Fruit fly (Drosophila melanogaster) whole organism, embryonic: ENCODE measurements around the gene CG2278.
A peak's percentile ranks its signal among the peaks of the same experiment; 100 is the strongest.

Experiments
- C15 ChIP-seq: fragments of 200-800 bp; sonication (Bioruptor generic); IDR thresholded peaks from 3 replicates; pipeline ENCODE4 v1.3.6; 2022; ENCODE audit warnings: missing biosample characterization, missing genetic modification characterization
- CG10959 ChIP-seq: fragments of 200-800 bp; sonication (Bioruptor generic); IDR thresholded peaks from 2 replicates; pipeline ENCODE4 v1.3.6; 2022; ENCODE audit warnings: missing biosample characterization, missing genetic modification characterization
- CG11504 ChIP-seq: fragments of 200-800 bp; sonication (Bioruptor generic); optimal IDR thresholded peaks from 3 replicates; lab custom pipeline; 2019; ENCODE audit warnings: missing biosample characterization, mild to moderate bottlenecking, missing genetic modification characterization, moderate library complexity
- CG13624 ChIP-seq: fragments of 200-800 bp; sonication (Bioruptor generic); optimal IDR thresholded peaks from 2 replicates; lab custom pipeline; 2016; ENCODE audit warnings: missing biosample characterization, missing genetic modification characterization
- CG14441 ChIP-seq: fragments of 200-800 bp; sonication (Bioruptor generic); IDR thresholded peaks from 2 replicates; pipeline ENCODE4 v1.3.6; 2022; ENCODE audit warnings: missing biosample characterization, missing genetic modification characterization
- CG15073 ChIP-seq: fragments of 200-800 bp; sonication (Bioruptor generic); optimal IDR thresholded peaks from 2 replicates; lab custom pipeline; 2016; ENCODE audit warnings: missing biosample characterization, missing genetic modification characterization
- CG15479 ChIP-seq: fragments of 200-800 bp; sonication (Bioruptor generic); optimal IDR thresholded peaks from 3 replicates; lab custom pipeline; 2019; ENCODE audit warnings: missing biosample characterization, mild to moderate bottlenecking, missing genetic modification characterization, moderate library complexity
- CG18011 ChIP-seq: fragments of 200-800 bp; sonication (Bioruptor generic); optimal IDR thresholded peaks from 2 replicates; lab custom pipeline; 2017; ENCODE audit warnings: missing biosample characterization, missing genetic modification characterization, mild to moderate bottlenecking, moderate library complexity, missing genotype
- CG1832 ChIP-seq: fragments of 200-800 bp; sonication (Bioruptor generic); optimal IDR thresholded peaks from 2 replicates; lab custom pipeline; 2017; ENCODE audit warnings: missing biosample characterization, mild to moderate bottlenecking, missing genetic modification characterization, inconsistent platforms
- CG2199 ChIP-seq: fragments of 200-800 bp; sonication (Bioruptor generic); IDR thresholded peaks from 3 replicates; pipeline ENCODE4 v1.3.6; 2022; ENCODE audit warnings: missing biosample characterization, missing genetic modification characterization
- CG2202 ChIP-seq: fragments of 200-800 bp; sonication (Bioruptor generic); optimal IDR thresholded peaks from 2 replicates; lab custom pipeline; 2018; ENCODE audit warnings: missing biosample characterization, mild to moderate bottlenecking, missing genetic modification characterization
- CG33213 ChIP-seq: fragments of 200-800 bp; sonication (Bioruptor generic); optimal IDR thresholded peaks from 3 replicates; lab custom pipeline; 2016; ENCODE audit warnings: missing biosample characterization, missing genetic modification characterization
- CG4820 ChIP-seq: fragments of 200-800 bp; sonication (Bioruptor generic); optimal IDR thresholded peaks from 3 replicates; lab custom pipeline; 2016; ENCODE audit warnings: missing biosample characterization, missing genetic modification characterization
- CG5245 ChIP-seq: fragments of 200-800 bp; sonication (Bioruptor generic); optimal IDR thresholded peaks from 3 replicates; lab custom pipeline; 2016; ENCODE audit warnings: missing biosample characterization, missing genetic modification characterization
- CG7357 ChIP-seq: fragments of 200-800 bp; sonication (Bioruptor generic); IDR thresholded peaks from 3 replicates; pipeline ENCODE4 v1.3.6; 2022; ENCODE audit warnings: missing biosample characterization, missing genetic modification characterization
- CG8290 ChIP-seq, 3 experiments: fragments of 200-800 bp; sonication (Bioruptor generic); optimal IDR thresholded peaks; 2 replicates each; lab custom pipeline; 2016 to 2019; ENCODE audit warnings: missing biosample characterization in 3 of 3, missing genetic modification characterization in 3 of 3, mild to moderate bottlenecking in 2 of 3, moderate library complexity in 1 of 3
- CTCF ChIP-seq: fragments of 200-800 bp; sonication (Bioruptor generic); optimal IDR thresholded peaks from 2 replicates; lab custom pipeline; 2017; ENCODE audit warnings: missing biosample characterization, mild to moderate bottlenecking, missing genetic modification characterization, moderate library complexity
- D19A ChIP-seq: fragments of 200-800 bp; optimal IDR thresholded peaks from 3 replicates; lab custom pipeline; 2019; ENCODE audit warnings: missing biosample characterization, mild to moderate bottlenecking, missing genetic modification characterization, moderate library complexity
- Gsc ChIP-seq: fragments of 200-800 bp; sonication (Bioruptor generic); IDR thresholded peaks from 2 replicates; pipeline ENCODE4 v1.3.6; 2022; ENCODE audit warnings: missing biosample characterization, missing genetic modification characterization
- Gug ChIP-seq: fragments of 200-800 bp; sonication (Bioruptor generic); IDR thresholded peaks from 4 replicates; pipeline ENCODE4 v1.3.6; 2022; ENCODE audit warnings: missing biosample characterization, missing genetic modification characterization
- HLH3B ChIP-seq: fragments of 200-800 bp; sonication (Bioruptor generic); IDR thresholded peaks from 2 replicates; pipeline ENCODE4 v1.3.6; 2022; ENCODE audit warnings: missing biosample characterization, missing genetic modification characterization
- HLH4C ChIP-seq: fragments of 200-800 bp; sonication (Bioruptor generic); IDR thresholded peaks from 3 replicates; pipeline ENCODE4 v1.3.6; 2022; ENCODE audit warnings: missing biosample characterization, missing genetic modification characterization; ENCODE audit not compliant: partially characterized antibody
- Hey ChIP-seq: fragments of 200-800 bp; sonication (Bioruptor generic); optimal IDR thresholded peaks from 3 replicates; lab custom pipeline; 2018; ENCODE audit warnings: missing biosample characterization, mild to moderate bottlenecking, missing genetic modification characterization
- Jarid2 ChIP-seq: fragments of 200-800 bp; sonication (Bioruptor generic); optimal IDR thresholded peaks from 3 replicates; lab custom pipeline; 2017; ENCODE audit warnings: mild to moderate bottlenecking, missing biosample characterization, missing genetic modification reagents, missing genetic modification characterization
- Meics ChIP-seq: fragments of 200-800 bp; sonication (Bioruptor generic); optimal IDR thresholded peaks from 2 replicates; lab custom pipeline; 2017; ENCODE audit warnings: missing biosample characterization, mild to moderate bottlenecking, missing genetic modification characterization
- Mrtf ChIP-seq: fragments of 200-800 bp; sonication (Bioruptor generic); IDR thresholded peaks from 3 replicates; pipeline ENCODE4 v1.3.6; 2022; ENCODE audit warnings: missing biosample characterization, missing genetic modification characterization
- NC2α ChIP-seq: fragments of 200-800 bp; sonication (Bioruptor generic); optimal IDR thresholded peaks from 2 replicates; lab custom pipeline; 2016; ENCODE audit warnings: missing biosample characterization, missing genetic modification characterization
- Neu2 ChIP-seq: fragments of 200-800 bp; sonication (Bioruptor generic); optimal IDR thresholded peaks from 3 replicates; lab custom pipeline; 2016; ENCODE audit warnings: missing biosample characterization, missing genetic modification characterization, borderline replicate concordance
- Scr ChIP-seq: fragments of 200-800 bp; sonication (Bioruptor generic); IDR thresholded peaks from 2 replicates; pipeline ENCODE4 v1.3.6; 2022; ENCODE audit warnings: missing biosample characterization, missing genetic modification characterization; ENCODE audit not compliant: partially characterized antibody
- Sox100B ChIP-seq: fragments of 200-800 bp; sonication (Bioruptor generic); optimal IDR thresholded peaks from 3 replicates; lab custom pipeline; 2018; ENCODE audit warnings: missing biosample characterization, mild to moderate bottlenecking, missing genetic modification characterization
- Vsx1 ChIP-seq: fragments of 200-800 bp; sonication (Bioruptor generic); optimal IDR thresholded peaks from 2 replicates; lab custom pipeline; 2017; ENCODE audit warnings: missing biosample characterization, mild to moderate bottlenecking, missing genetic modification characterization, missing genetic modification reagents
- abd-A ChIP-seq: fragments of 200-800 bp; sonication (Bioruptor generic); optimal IDR thresholded peaks from 3 replicates; lab custom pipeline; 2019; ENCODE audit warnings: missing biosample characterization, mild to moderate bottlenecking, missing genetic modification characterization, moderate library complexity
- cg ChIP-seq: fragments of 200-800 bp; sonication (Bioruptor generic); optimal IDR thresholded peaks from 3 replicates; lab custom pipeline; 2019; ENCODE audit warnings: missing biosample characterization, mild to moderate bottlenecking, missing genetic modification characterization, moderate library complexity
- chn ChIP-seq: fragments of 200-800 bp; sonication (Bioruptor generic); optimal IDR thresholded peaks from 2 replicates; lab custom pipeline; 2016; ENCODE audit warnings: missing biosample characterization, missing genetic modification characterization
- crol ChIP-seq: fragments of 200-800 bp; sonication (Bioruptor generic); IDR thresholded peaks from 2 replicates; pipeline ENCODE4 v1.3.6; 2022; ENCODE audit warnings: missing biosample characterization, missing genetic modification characterization
- dm ChIP-seq: fragments of 200-800 bp; sonication (Bioruptor generic); optimal IDR thresholded peaks from 3 replicates; lab custom pipeline; 2016; ENCODE audit warnings: missing biosample characterization, missing genetic modification characterization
- dysf ChIP-seq: fragments of 200-800 bp; sonication (Bioruptor generic); IDR thresholded peaks from 3 replicates; pipeline ENCODE4 v1.3.6; 2022; ENCODE audit warnings: missing biosample characterization, missing genetic modification characterization
- esg ChIP-seq: fragments of 200-800 bp; sonication (Bioruptor generic); conservative IDR thresholded peaks from 2 replicates; pipeline ENCODE4 v1.3.6; 2022; ENCODE audit warnings: missing biosample characterization, missing genetic modification characterization
- fru ChIP-seq: fragments of >200 bp; optimal IDR thresholded peaks from 2 replicates; lab custom pipeline; 2017
- gsb ChIP-seq: fragments of 200-800 bp; sonication (Bioruptor generic); IDR thresholded peaks from 2 replicates; pipeline ENCODE4 v1.3.6; 2022; ENCODE audit warnings: missing biosample characterization, missing genetic modification characterization
- gt ChIP-seq: fragments of 200-800 bp; sonication (Bioruptor generic); IDR thresholded peaks from 2 replicates; pipeline ENCODE4 v1.3.6; 2022; ENCODE audit warnings: missing biosample characterization, missing genetic modification characterization
- jing ChIP-seq: fragments of 200-800 bp; sonication (Bioruptor generic); optimal IDR thresholded peaks from 2 replicates; lab custom pipeline; 2018; ENCODE audit warnings: missing biosample characterization, mild to moderate bottlenecking, missing genetic modification characterization
- klu ChIP-seq: fragments of 200-800 bp; sonication (Bioruptor generic); IDR thresholded peaks from 2 replicates; pipeline ENCODE4 v1.3.6; 2022; ENCODE audit warnings: missing biosample characterization, missing genetic modification characterization
- kni ChIP-seq: fragments of 200-800 bp; sonication (Bioruptor generic); optimal IDR thresholded peaks from 3 replicates; lab custom pipeline; 2017; ENCODE audit warnings: mild to moderate bottlenecking, missing biosample characterization, missing genetic modification reagents, missing genetic modification characterization
- mld ChIP-seq: fragments of 200-800 bp; sonication (Bioruptor generic); IDR thresholded peaks from 3 replicates; pipeline ENCODE4 v1.3.6; 2022; ENCODE audit warnings: missing biosample characterization, missing genetic modification characterization; ENCODE audit not compliant: partially characterized antibody
- nom ChIP-seq: fragments of 200-800 bp; sonication (Bioruptor generic); optimal IDR thresholded peaks from 2 replicates; lab custom pipeline; 2017; ENCODE audit warnings: missing biosample characterization, missing genetic modification characterization, mild to moderate bottlenecking, moderate library complexity, missing genetic modification reagents
- sens ChIP-seq: fragments of 200-800 bp; sonication (Bioruptor generic); peaks from one replicate; lab custom pipeline; 2016; ENCODE audit warnings: missing biosample characterization, missing genetic modification characterization
- sisA ChIP-seq: fragments of 200-800 bp; sonication (Bioruptor generic); IDR thresholded peaks from 2 replicates; pipeline ENCODE4 v1.3.6; 2022; ENCODE audit warnings: missing biosample characterization, missing genetic modification characterization
- slou ChIP-seq: fragments of 200-800 bp; sonication (Bioruptor generic); optimal IDR thresholded peaks from 3 replicates; lab custom pipeline; 2016; ENCODE audit warnings: missing biosample characterization, missing genetic modification characterization
- sna ChIP-seq: fragments of 200-800 bp; sonication (Bioruptor generic); IDR thresholded peaks from 2 replicates; pipeline ENCODE4 v1.3.6; 2022; ENCODE audit warnings: missing biosample characterization, missing genetic modification characterization; ENCODE audit not compliant: partially characterized antibody
- sqz ChIP-seq: fragments of 200-800 bp; sonication (Bioruptor generic); optimal IDR thresholded peaks from 3 replicates; lab custom pipeline; 2018; ENCODE audit warnings: missing biosample characterization, mild to moderate bottlenecking, missing genetic modification characterization
- ttk ChIP-seq: fragments of 200-800 bp; sonication (Bioruptor generic); IDR thresholded peaks from 2 replicates; pipeline ENCODE4 v2.1.2; 2022; ENCODE audit warnings: missing biosample characterization, missing genetic modification characterization
- yki ChIP-seq: fragments of >200 bp; optimal IDR thresholded peaks from 3 replicates; lab custom pipeline; 2018

The CG2278 gene

DNA sequence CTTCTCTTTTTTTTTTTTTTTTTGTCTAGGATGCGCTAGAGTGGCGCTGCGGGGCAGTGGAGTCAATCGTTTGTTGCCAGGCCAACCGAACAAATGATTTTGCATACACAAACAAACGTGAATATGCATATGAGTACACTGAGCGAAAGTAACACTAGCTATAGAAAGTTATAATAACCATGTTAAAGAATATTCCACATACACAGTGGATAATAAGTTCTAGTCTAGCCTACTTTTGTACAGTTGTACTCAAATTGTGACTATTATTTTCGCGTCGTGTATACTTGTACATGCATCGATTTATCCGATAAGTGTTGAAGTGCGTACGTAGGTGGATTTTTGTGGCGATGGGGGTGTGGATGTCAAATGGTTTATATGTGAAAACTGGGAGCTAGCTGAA is 37.0 kb upstream of the CG2278 start (continued):
- TF ChIP-seq Hey (tag; lab: Kevin White, UChicago) (no peak), CG8290 (GFP tag; optimal IDR thresholded peaks at IDR 0.05; lab: Kevin White, UChicago) (no peak), CG8290 (tag; optimal IDR thresholded peaks at IDR 0.05; lab: Kevin White, UChicago) (peak in 1 of 2 experiments; percentile 53), cg (GFP tag; lab: Kevin White, UChicago) (no peak), dysf (GFP tag; lab: Robert Waterston, UW) (0 out of 3 replicates have a peak, but pooled peaks have one; percentile 30), mld (GFP tag; lab: Robert Waterston, UW) (no peak), CG13624 (GFP tag; lab: Kevin White, UChicago) (no peak), dm (GFP tag; lab: Kevin White, UChicago) (no peak), CG18011 (no peak), sqz (GFP tag; lab: Kevin White, UChicago) (no peak), CG1832 (GFP tag; lab: Kevin White, UChicago) (no peak), HLH4C (GFP tag; lab: Robert Waterston, UW) (no peak), Meics (GFP tag; lab: Kevin White, UChicago) (no peak), CG33213 (GFP tag; lab: Kevin White, UChicago) (no peak), nom (no peak), HLH3B (GFP tag; lab: Robert Waterston, UW) (no peak), kni (GFP tag; lab: Kevin White, UChicago) (no peak), CG5245 (no peak), CG7357 (no peak), yki (lab: Kevin White, UChicago) (no peak), slou (GFP tag; lab: Kevin White, UChicago) (no peak), sens (GFP tag; lab: Kevin White, UChicago) (peak; percentile 60), jing (no peak), CG15479 (GFP tag; lab: Kevin White, UChicago) (no peak), Gug (no peak), sisA (0 out of 2 replicates have a peak, but pooled peaks have one; percentile 8), CG11504 (tag; lab: Kevin White, UChicago) (peak; percentile 58), CTCF (GFP tag; lab: Kevin White, UChicago) (no peak), NC2α (GFP tag; lab: Kevin White, UChicago) (no peak), Sox100B (GFP tag; lab: Kevin White, UChicago) (no peak), Jarid2 (no peak), abd-A (tag; lab: Kevin White, UChicago) (no peak), gt (no peak), CG10959 (no peak), D19A (tag; lab: Kevin White, UChicago) (no peak), Vsx1 (GFP tag; lab: Kevin White, UChicago) (no peak), Mrtf (no peak), klu (GFP tag; lab: Robert Waterston, UW) (no peak), sna (GFP tag; lab: Robert Waterston, UW) (no peak), crol (GFP tag; lab: Robert Waterston, UW) (no peak), Scr (GFP tag; lab: Robert Waterston, UW) (no peak), CG2199 (GFP tag; lab: Robert Waterston, UW) (no peak), CG14441 (GFP tag; lab: Robert Waterston, UW) (peak; percentile 30; the same call in 1 of the 2 replicates), Gsc (no peak), CG2202 (tag; lab: Kevin White, UChicago) (no peak), Neu2 (GFP tag; lab: Kevin White, UChicago) (no peak), CG15073 (no peak), esg (GFP tag; lab: Robert Waterston, UW) (no peak), fru (lab: Kevin White, UChicago) (no peak), gsb (GFP tag; lab: Robert Waterston, UW) (no peak), chn (GFP tag; lab: Kevin White, UChicago) (no peak), C15 (GFP tag; lab: Robert Waterston, UW) (no peak), CG4820 (GFP tag; lab: Kevin White, UChicago) (no peak), ttk (GFP tag; lab: Robert Waterston, UW) (0 out of 2 replicates have a peak, but pooled peaks have one; percentile 41)
